Worm (Caenorhabditis elegans): Measurements from ENCODE around the gene C49A9.5.
"Not testable (repeated sequence)": the region's sequence is repeated elsewhere in the genome, so short reads cannot be mapped to it uniquely, and the experiment has no call there.

C49A9.5 gene

DNA sequence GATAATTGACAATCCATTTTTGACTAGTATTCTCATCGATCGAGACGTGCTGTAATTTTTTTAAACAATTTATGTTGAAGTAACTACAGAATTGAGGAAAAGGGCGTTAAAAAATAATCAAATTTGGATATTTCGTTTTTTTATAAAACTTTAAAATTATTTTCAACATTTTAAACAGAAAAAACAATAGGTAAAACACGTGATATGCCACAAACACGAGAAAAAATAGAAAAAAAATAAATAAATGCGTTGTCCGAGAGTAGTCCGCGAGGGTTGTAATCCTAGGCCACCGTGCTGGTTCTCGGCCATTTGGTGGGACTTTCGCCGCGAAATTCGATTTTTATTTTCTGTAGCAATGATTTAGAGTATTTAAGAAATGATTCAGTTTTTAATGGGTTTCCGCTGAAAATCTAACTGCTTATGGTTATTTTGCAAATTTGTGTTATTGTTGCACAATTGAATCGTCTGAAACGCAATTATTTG lies 7.1 kb upstream of the C49A9.5 start, which contains the start of gene C49A9.10 (continued):
- TF ChIP-seq unc-3 (GFP tag; conservative IDR thresholded peaks at IDR 0.05): peak; percentile 73
- no peak for TF ChIP-seq unc-3 (tag; optimal IDR thresholded peaks at IDR 0.05)
- peak; percentile 28 for TF ChIP-seq pha-2 (tag; optimal IDR thresholded peaks at IDR 0.05)
- no peak for TF ChIP-seq ttx-3 (tag; optimal IDR thresholded peaks at IDR 0.05)
- no peak for TF ChIP-seq hlh-13 (GFP tag; optimal IDR thresholded peaks at IDR 0.05)
- peak; percentile 69 for TF ChIP-seq zip-5 (tag; optimal IDR thresholded peaks at IDR 0.05)
- no peak for TF ChIP-seq hlh-30 (tag; optimal IDR thresholded peaks at IDR 0.05; ENCODE audit: insufficient read depth)
- peak; percentile 47 for TF ChIP-seq fkh-6 (tag; optimal IDR thresholded peaks at IDR 0.05)
- peak; percentile 89 for TF ChIP-seq tbx-2 (tag; optimal IDR thresholded peaks at IDR 0.05)
- TF ChIP-seq syd-9 (tag; optimal IDR thresholded peaks at IDR 0.05): peak; percentile 18
- TF ChIP-seq ceh-34 (tag; optimal IDR thresholded peaks at IDR 0.05): peak; percentile 61
- TF ChIP-seq fax-1 (tag; optimal IDR thresholded peaks at IDR 0.05): peak; percentile 70
- no peak for TF ChIP-seq K09A11.1 (tag; optimal IDR thresholded peaks at IDR 0.05; ENCODE audit: insufficient read depth)
- TF ChIP-seq lin-11 (tag; optimal IDR thresholded peaks at IDR 0.05): no peak
- peak; percentile 15 for TF ChIP-seq madf-2 (tag; optimal IDR thresholded peaks at IDR 0.05)
- TF ChIP-seq pha-4 (tag; optimal IDR thresholded peaks at IDR 0.05): no peak
- TF ChIP-seq rnt-1 (tag; optimal IDR thresholded peaks at IDR 0.05): peak; percentile 68
- no peak for TF ChIP-seq pros-1 (tag; optimal IDR thresholded peaks at IDR 0.05)
- TF ChIP-seq pat-9 (tag; optimal IDR thresholded peaks at IDR 0.05): no peak
- peak; percentile 37 for TF ChIP-seq ahr-1 (tag; optimal IDR thresholded peaks at IDR 0.05)
- TF ChIP-seq tbx-7 (tag; optimal IDR thresholded peaks at IDR 0.05): peak; percentile 96
- no peak for TF ChIP-seq K02D7.2 (tag; optimal IDR thresholded peaks at IDR 0.05)
- peak; percentile 90 for TF ChIP-seq hlh-8 (tag; optimal IDR thresholded peaks at IDR 0.05)
- no peak for TF ChIP-seq ceh-30 (tag; optimal IDR thresholded peaks at IDR 0.05)
- peak; percentile 79 for TF ChIP-seq ref-2 (tag; optimal IDR thresholded peaks at IDR 0.05)
- peak; percentile 45 for TF ChIP-seq pqm-1 (tag; optimal IDR thresholded peaks at IDR 0.05)
- peak; percentile 60 for TF ChIP-seq F13H6.1 (tag; optimal IDR thresholded peaks at IDR 0.05)

DNA sequence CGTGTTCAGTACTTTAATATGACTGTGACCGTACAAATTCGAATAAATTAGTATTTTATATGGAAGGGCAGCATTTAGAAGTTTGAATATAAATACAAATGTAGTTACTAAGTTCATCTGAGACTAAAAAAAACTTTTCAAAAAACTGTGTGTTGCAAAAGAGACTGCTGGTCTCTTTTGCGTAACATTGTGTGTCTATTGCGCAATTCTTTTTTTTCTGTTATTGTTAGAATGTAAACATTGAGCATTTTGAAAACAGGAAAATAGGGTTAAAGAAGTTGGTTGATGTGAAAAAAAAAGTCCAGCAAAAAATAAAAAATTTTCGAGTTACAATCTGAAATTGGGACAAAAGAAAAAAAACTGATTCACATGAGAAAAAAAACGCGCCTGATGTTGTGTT lies 4.1 kb upstream of the C49A9.5 start:
- TF ChIP-seq Y22D7AL.16 (tag; optimal IDR thresholded peaks at IDR 0.05) (no peak), sdc-2 (tag; optimal IDR thresholded peaks at IDR 0.05) (no peak), mec-3 (tag; optimal IDR thresholded peaks at IDR 0.05; ENCODE audit: borderline replicate concordance) (no peak), unc-42 (tag; optimal IDR thresholded peaks at IDR 0.05) (no peak), hlh-30 (tag; optimal IDR thresholded peaks at IDR 0.05; ENCODE audit: insufficient read depth) (no peak)

DNA sequence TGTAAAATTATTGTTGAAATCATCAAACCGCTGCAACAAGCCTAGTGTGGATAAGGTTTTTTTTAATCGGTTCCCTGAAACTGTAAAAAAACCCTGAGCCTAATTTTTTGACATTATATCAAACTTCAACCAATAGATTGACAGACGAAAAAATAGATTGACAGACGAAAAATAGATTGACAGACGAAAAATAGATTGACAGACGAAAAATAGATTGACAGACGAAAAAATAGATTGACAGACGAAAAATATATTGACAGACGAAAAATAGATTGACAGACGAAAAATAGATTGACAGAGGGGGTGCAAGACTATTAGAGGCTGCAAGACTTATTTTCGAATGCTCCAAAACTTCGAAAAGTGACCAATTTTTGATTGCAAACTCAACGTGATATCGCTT lies 3.5 kb upstream of the C49A9.5 start:
- TF ChIP-seq ceh-45 (GFP tag; IDR thresholded peaks at IDR 0.05): peak; percentile 7; the same call in 1 of the 2 replicates
- TF ChIP-seq unc-3 (GFP tag; conservative IDR thresholded peaks at IDR 0.05): peak; percentile 34; the same call in 1 of the 2 replicates
- TF ChIP-seq unc-3 (tag; optimal IDR thresholded peaks at IDR 0.05): not testable (repeated sequence)

DNA sequence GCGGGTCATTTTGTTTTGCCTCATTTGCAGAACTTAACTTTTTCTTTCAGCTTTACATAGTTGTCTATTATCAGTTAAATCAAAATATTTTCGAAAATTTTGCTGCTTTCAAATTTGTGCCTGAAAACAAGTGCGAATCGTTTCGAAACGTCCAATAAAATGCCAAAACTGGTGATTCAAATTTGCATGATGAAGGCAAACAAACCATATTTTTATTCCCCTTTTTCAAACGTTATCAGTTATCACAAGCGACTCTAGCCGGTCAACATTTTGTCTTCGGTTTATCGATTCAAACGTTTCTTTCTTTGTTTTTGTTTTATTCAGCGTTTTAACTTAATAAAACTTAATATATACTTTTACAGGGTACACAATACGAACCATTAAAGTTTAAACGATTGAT lies 2.9 kb upstream of the C49A9.5 start, which contains the start of the genes ugt-24 and C49A9.6:
ugt-24 (minus strand) TSS at position 147 of the 400 bp plus-strand sequence.
C49A9.6 (plus strand) TSS at position 363 of the 400 bp plus-strand sequence.
- no peak for TF ChIP-seq K09A11.1 (tag; optimal IDR thresholded peaks at IDR 0.05; ENCODE audit: insufficient read depth)
- no peak for TF ChIP-seq sox-2 (GFP tag; IDR thresholded peaks at IDR 0.05)
- no peak for TF ChIP-seq ets-4 (tag; optimal IDR thresholded peaks at IDR 0.05)
- no peak for TF ChIP-seq ama-1 (optimal IDR thresholded peaks at IDR 0.05)
- TF ChIP-seq pat-9 (tag; optimal IDR thresholded peaks at IDR 0.05): no peak
- no peak for TF ChIP-seq zip-5 (tag; optimal IDR thresholded peaks at IDR 0.05)
- no peak for TF ChIP-seq npax-4 (tag; optimal IDR thresholded peaks at IDR 0.05)
- TF ChIP-seq syd-9 (tag; optimal IDR thresholded peaks at IDR 0.05): no peak
- TF ChIP-seq ceh-9 (tag; optimal IDR thresholded peaks at IDR 0.05): no peak
- no peak for TF ChIP-seq unc-3 (GFP tag; conservative IDR thresholded peaks at IDR 0.05)
- TF ChIP-seq unc-3 (tag; optimal IDR thresholded peaks at IDR 0.05): no peak
- TF ChIP-seq ceh-24 (tag; optimal IDR thresholded peaks at IDR 0.05): no peak
- no peak for TF ChIP-seq ahr-1 (tag; optimal IDR thresholded peaks at IDR 0.05)
- no peak for TF ChIP-seq hlh-13 (GFP tag; optimal IDR thresholded peaks at IDR 0.05)
- TF ChIP-seq C08G9.2 (tag; optimal IDR thresholded peaks at IDR 0.05): no peak
- TF ChIP-seq mec-3 (tag; optimal IDR thresholded peaks at IDR 0.05; ENCODE audit: borderline replicate concordance): no peak
- TF ChIP-seq elt-2 (tag; optimal IDR thresholded peaks at IDR 0.05): no peak
